Worm (Caenorhabditis elegans) whole organism, young adult: ENCODE data around the gene his-70.

ENCODE experiments used
- F33H1.4 ChIP-seq: fragments of 200-800 bp; sonication (Bioruptor generic); IDR thresholded peaks from 2 replicates; pipeline ENCODE4 v1.3.6; 2022; ENCODE audit warnings: missing genetic modification reagents, missing genetic modification characterization, missing compliant biosample characterization
- F55B11.4 ChIP-seq: sonication (generic microtip); optimal IDR thresholded peaks from 2 replicates; lab custom pipeline; 2016; ENCODE audit warnings: missing compliant biosample characterization, missing genetic modification characterization, borderline replicate concordance; ENCODE audit not compliant: insufficient read depth
- ZK185.1 ChIP-seq: sonication (generic microtip); optimal IDR thresholded peaks from 2 replicates; lab custom pipeline; 2016; ENCODE audit warnings: mild to moderate bottlenecking, missing genetic modification characterization, missing compliant biosample characterization; ENCODE audit not compliant: poor library complexity, severe bottlenecking
- athp-1 ChIP-seq: sonication (generic microtip); optimal IDR thresholded peaks from 2 replicates; lab custom pipeline; 2017; ENCODE audit warnings: mild to moderate bottlenecking, missing genetic modification characterization, missing compliant biosample characterization
- attf-3 ChIP-seq: fragments of 200-800 bp; sonication (Bioruptor generic); conservative IDR thresholded peaks from 2 replicates; pipeline ENCODE4 v1.3.6; 2022; ENCODE audit warnings: missing genetic modification reagents, missing genetic modification characterization, missing compliant biosample characterization
- bed-2 ChIP-seq: fragments of 200-800 bp; sonication (Bioruptor generic); IDR thresholded peaks from 2 replicates; pipeline ENCODE4 v1.3.6; 2022; ENCODE audit warnings: missing genetic modification reagents, missing genetic modification characterization, missing compliant biosample characterization
- cebp-1 ChIP-seq, 2 experiments: fragments of 200-800 bp in 1 of 2; sonication (Bioruptor generic) in 1 of 2; sonication (generic microtip) in 1 of 2; IDR thresholded peaks in 1 of 2; optimal IDR thresholded peaks in 1 of 2; 2 replicates each; pipeline versions ENCODE4 v1.3.6 to Lab custom; 2017 to 2022; ENCODE audit warnings: missing compliant biosample characterization in 2 of 2, missing genetic modification characterization in 2 of 2, mild to moderate bottlenecking in 1 of 2, missing genetic modification reagents in 1 of 2, moderate library complexity in 1 of 2
- ceh-91 ChIP-seq: fragments of 200-800 bp; sonication (Bioruptor generic); IDR thresholded peaks from 2 replicates; pipeline ENCODE4 v1.3.6; 2022; ENCODE audit warnings: missing genetic modification reagents, missing genetic modification characterization, missing compliant biosample characterization
- dpff-1 ChIP-seq: sonication (generic microtip); optimal IDR thresholded peaks from 2 replicates; lab custom pipeline; 2017; ENCODE audit warnings: mild to moderate bottlenecking, missing genetic modification characterization, missing compliant biosample characterization
- egl-18 ChIP-seq: fragments of 200-800 bp; sonication (Bioruptor generic); IDR thresholded peaks from 2 replicates; pipeline ENCODE4 v1.3.6; 2022; ENCODE audit warnings: missing genetic modification reagents, missing genetic modification characterization, missing compliant biosample characterization
- egl-44 ChIP-seq: fragments of 200-800 bp; sonication (Bioruptor generic); IDR thresholded peaks from 2 replicates; pipeline ENCODE4 v1.3.6; 2022; ENCODE audit warnings: missing genetic modification reagents, missing genetic modification characterization, missing compliant biosample characterization
- egrh-3 ChIP-seq: fragments of 200-800 bp; sonication (Bioruptor generic); IDR thresholded peaks from 2 replicates; pipeline ENCODE4 v1.3.6; 2022; ENCODE audit warnings: missing genetic modification reagents, missing genetic modification characterization, missing compliant biosample characterization
- him-1 ChIP-seq: sonication (generic microtip); optimal IDR thresholded peaks from 2 replicates; lab custom pipeline; 2016; ENCODE audit warnings: missing genotype, missing genetic modification reagents, missing genetic modification characterization, missing compliant biosample characterization
- lir-1 ChIP-seq: fragments of 200-800 bp; sonication (Bioruptor generic); conservative IDR thresholded peaks from 2 replicates; pipeline ENCODE4 v1.3.6; 2022; ENCODE audit warnings: missing genetic modification reagents, missing genetic modification characterization, missing compliant biosample characterization
- madf-3 ChIP-seq: fragments of 200-800 bp; sonication (Bioruptor generic); IDR thresholded peaks from 2 replicates; pipeline ENCODE4 v1.3.6; 2022; ENCODE audit warnings: missing genetic modification reagents, missing genetic modification characterization, missing compliant biosample characterization
- madf-6 ChIP-seq: fragments of 200-800 bp; sonication (Bioruptor generic); IDR thresholded peaks from 2 replicates; pipeline ENCODE4 v1.3.6; 2022; ENCODE audit warnings: missing genetic modification reagents, missing genetic modification characterization, missing compliant biosample characterization
- mcd-1 ChIP-seq: fragments of 200-800 bp; sonication (Bioruptor generic); IDR thresholded peaks from 2 replicates; pipeline ENCODE4 v1.3.6; 2022; ENCODE audit warnings: missing genetic modification reagents, missing genetic modification characterization, missing compliant biosample characterization
- mxl-1 ChIP-seq: sonication (generic microtip); optimal IDR thresholded peaks from 2 replicates; lab custom pipeline; 2016; ENCODE audit warnings: missing genetic modification characterization, missing compliant biosample characterization
- nhr-90 ChIP-seq: sonication (generic microtip); optimal IDR thresholded peaks from 2 replicates; lab custom pipeline; 2016; ENCODE audit warnings: missing genotype, mild to moderate bottlenecking, missing genetic modification characterization, missing compliant biosample characterization
- pbrm-1 ChIP-seq: fragments of 200-800 bp; sonication (Bioruptor generic); IDR thresholded peaks from 2 replicates; pipeline ENCODE4 v1.3.6; 2022; ENCODE audit warnings: missing genetic modification reagents, missing genetic modification characterization, missing compliant biosample characterization
- rcor-1 ChIP-seq: fragments of 200-800 bp; sonication (Bioruptor generic); IDR thresholded peaks from 2 replicates; pipeline ENCODE4 v1.3.6; 2022; ENCODE audit warnings: missing genetic modification reagents, missing genetic modification characterization, missing compliant biosample characterization
- rec-8 ChIP-seq, 2 experiments: sonication (generic microtip); optimal IDR thresholded peaks; 2 replicates each; lab custom pipeline; 2016; ENCODE audit warnings: mild to moderate bottlenecking in 2 of 2, missing genetic modification characterization in 2 of 2, missing genetic modification reagents in 2 of 2, missing genotype in 2 of 2, missing biosample characterization in 1 of 2, missing compliant biosample characterization in 1 of 2, moderate library complexity in 1 of 2
- snpc-4 ChIP-seq, 5 experiments: fragments of 150-350 bp in 1 of 5; sonication (generic microtip) in 4 of 5; optimal IDR thresholded peaks; 2 replicates each; lab custom pipeline; 2014 to 2018; ENCODE audit warnings: missing genetic modification characterization in 5 of 5, missing biosample characterization in 3 of 5, antibody characterized with exemption in 2 of 5, mild to moderate bottlenecking in 2 of 5, missing compliant biosample characterization in 2 of 5, missing genotype in 2 of 5, moderate library complexity in 2 of 5, missing genetic modification reagents in 1 of 5
- somi-1 ChIP-seq: fragments of 200-800 bp; sonication (Bioruptor generic); optimal IDR thresholded peaks from 2 replicates; lab custom pipeline; 2018; ENCODE audit warnings: mild to moderate bottlenecking, missing genetic modification characterization, missing compliant biosample characterization
- zfh-2 ChIP-seq: fragments of 200-800 bp; sonication (Bioruptor generic); conservative IDR thresholded peaks from 2 replicates; pipeline ENCODE4 v1.3.6; 2022; ENCODE audit warnings: missing genetic modification reagents, missing genetic modification characterization, missing compliant biosample characterization
- ztf-26 ChIP-seq: sonication (generic microtip); optimal IDR thresholded peaks from 2 replicates; lab custom pipeline; 2017; ENCODE audit warnings: missing genetic modification characterization, missing compliant biosample characterization
- ztf-3 ChIP-seq: fragments of 200-800 bp; sonication (Bioruptor generic); optimal IDR thresholded peaks from 2 replicates; lab custom pipeline; 2018; ENCODE audit warnings: mild to moderate bottlenecking, missing genetic modification characterization, missing compliant biosample characterization

his-70 gene

ce11 chrIII:4087064-4087463 is 27.1 kb upstream of the his-70 start:
- TF ChIP-seq lir-1 (GFP tag; lab: Robert Waterston, UW): no peak
- peak; percentile 82 for TF ChIP-seq madf-3 (GFP tag; lab: Robert Waterston, UW)

ce11 chrIII:4086536-4086935 is 26.6 kb upstream of the his-70 start, which contains the start of gene kin-19:
kin-19 (minus strand) TSS chrIII:4086636.
- TF ChIP-seq madf-6 (GFP tag; lab: Robert Waterston, UW) (0 out of 2 replicates have a peak, but pooled peaks have one; percentile 5), ceh-91 (GFP tag; lab: Robert Waterston, UW) (no peak)

- no peak for TF ChIP-seq cebp-1 (GFP tag; IDR thresholded peaks at IDR 0.05; lab: Robert Waterston, UW)
- no peak for TF ChIP-seq cebp-1 (tag; optimal IDR thresholded peaks at IDR 0.05; lab: Kevin White, UChicago)
- TF ChIP-seq pbrm-1 (GFP tag; lab: Robert Waterston, UW): no peak
- no peak for TF ChIP-seq rcor-1 (GFP tag; lab: Robert Waterston, UW)
- TF ChIP-seq F33H1.4 (GFP tag; lab: Robert Waterston, UW): no peak
- no peak for TF ChIP-seq attf-3 (GFP tag; lab: Robert Waterston, UW)
- no peak for TF ChIP-seq athp-1 (tag; lab: Kevin White, UChicago)
- TF ChIP-seq egl-18 (GFP tag; lab: Robert Waterston, UW): no peak
- TF ChIP-seq dpff-1 (tag; lab: Kevin White, UChicago): no peak
- TF ChIP-seq snpc-4 (GFP tag; optimal IDR thresholded peaks at IDR 0.05; lab: Kevin White, UChicago): no peak
- no peak for TF ChIP-seq snpc-4 (tag; optimal IDR thresholded peaks at IDR 0.05; lab: Kevin White, UChicago)
- TF ChIP-seq, all 124 proteins: peak for 0
Measured at ce11 chrIII:4085657-4086056, 25.7 kb upstream of the his-70 start.

- no peak for TF ChIP-seq ZK185.1 (tag; lab: Kevin White, UChicago)
- peak; percentile 31 for TF ChIP-seq him-1 (tag; lab: Kevin White, UChicago)
Measured at ce11 chrIII:4083429-4083828, 23.5 kb upstream of the his-70 start.

- TF ChIP-seq ztf-26 (tag; lab: Kevin White, UChicago) (no peak), zfh-2 (GFP tag; lab: Robert Waterston, UW) (0 out of 2 replicates have a peak, but pooled peaks have one; percentile 25)
Measured at ce11 chrIII:4070239-4070638, 10.3 kb upstream of the his-70 start.

- TF ChIP-seq mcd-1: 0 out of 2 replicates have a peak, but pooled peaks have one; percentile 10
- TF ChIP-seq zfh-2 (GFP tag; lab: Robert Waterston, UW): peak; percentile 52
- no peak for TF ChIP-seq egl-44 (GFP tag; lab: Robert Waterston, UW)
- no peak for TF ChIP-seq ztf-3 (GFP tag; lab: Kevin White, UChicago)
- no peak for TF ChIP-seq F55B11.4 (tag; lab: Kevin White, UChicago)
- TF ChIP-seq nhr-90 (tag; lab: Kevin White, UChicago): no peak
- no peak for TF ChIP-seq bed-2 (GFP tag; lab: Robert Waterston, UW)
- TF ChIP-seq ceh-91 (GFP tag; lab: Robert Waterston, UW): no peak
- no peak for TF ChIP-seq rec-8 (tag; optimal IDR thresholded peaks at IDR 0.05; lab: Kevin White, UChicago)
- no peak for TF ChIP-seq mxl-1
- no peak for TF ChIP-seq somi-1
- no peak for TF ChIP-seq egrh-3 (GFP tag; lab: Robert Waterston, UW)
- TF ChIP-seq attf-3 (GFP tag; lab: Robert Waterston, UW): no peak
Measured at ce11 chrIII:4068120-4068519, 8.2 kb upstream of the his-70 start.
